Worm (Caenorhabditis elegans) whole organism, young adult: ENCODE measurements around the gene odr-8.
A peak's percentile ranks its signal among the peaks of the same experiment; 100 is the strongest.

Source experiments
- C06A6.2 ChIP-seq: fragments of 200-800 bp; sonication (Bioruptor generic); conservative IDR thresholded peaks from 2 replicates; pipeline ENCODE4 v1.3.6; 2022; ENCODE audit warnings: missing genetic modification characterization, missing compliant biosample characterization
- F55B11.4 ChIP-seq: sonication (generic microtip); optimal IDR thresholded peaks from 2 replicates; lab custom pipeline; 2016; ENCODE audit warnings: missing compliant biosample characterization, missing genetic modification characterization, borderline replicate concordance; ENCODE audit not compliant: insufficient read depth
- K12H6.12 ChIP-seq: fragments of 200-800 bp; sonication (Bioruptor generic); optimal IDR thresholded peaks from 2 replicates; lab custom pipeline; 2018; ENCODE audit warnings: mild to moderate bottlenecking, missing genetic modification characterization, missing compliant biosample characterization
- T07F8.4 ChIP-seq: sonication (generic microtip); optimal IDR thresholded peaks from 2 replicates; lab custom pipeline; 2016; ENCODE audit warnings: mild to moderate bottlenecking, missing genetic modification characterization, moderate library complexity, missing compliant biosample characterization
- Y56A3A.18 ChIP-seq: fragments of 200-800 bp; sonication (Bioruptor generic); IDR thresholded peaks from 2 replicates; pipeline ENCODE4 v1.3.6; 2022; ENCODE audit warnings: missing genetic modification reagents, missing genetic modification characterization, missing compliant biosample characterization
- Y79H2A.3 ChIP-seq: fragments of 200-800 bp; sonication (Bioruptor generic); conservative IDR thresholded peaks from 2 replicates; pipeline ENCODE4 v1.3.6; 2022; ENCODE audit warnings: missing genetic modification reagents, missing genetic modification characterization, missing compliant biosample characterization
- ZK185.1 ChIP-seq: sonication (generic microtip); optimal IDR thresholded peaks from 2 replicates; lab custom pipeline; 2016; ENCODE audit warnings: mild to moderate bottlenecking, missing genetic modification characterization, missing compliant biosample characterization; ENCODE audit not compliant: poor library complexity, severe bottlenecking
- aptf-2 ChIP-seq: fragments of 200-800 bp; sonication (Bioruptor generic); conservative IDR thresholded peaks from 2 replicates; pipeline ENCODE4 v1.3.6; 2022; ENCODE audit warnings: missing genetic modification reagents, missing genetic modification characterization, missing compliant biosample characterization
- attf-3 ChIP-seq: fragments of 200-800 bp; sonication (Bioruptor generic); conservative IDR thresholded peaks from 2 replicates; pipeline ENCODE4 v1.3.6; 2022; ENCODE audit warnings: missing genetic modification reagents, missing genetic modification characterization, missing compliant biosample characterization
- bed-2 ChIP-seq: fragments of 200-800 bp; sonication (Bioruptor generic); IDR thresholded peaks from 2 replicates; pipeline ENCODE4 v1.3.6; 2022; ENCODE audit warnings: missing genetic modification reagents, missing genetic modification characterization, missing compliant biosample characterization
- cebp-1 ChIP-seq, 2 experiments: fragments of 200-800 bp in 1 of 2; sonication (Bioruptor generic) in 1 of 2; sonication (generic microtip) in 1 of 2; IDR thresholded peaks in 1 of 2; optimal IDR thresholded peaks in 1 of 2; 2 replicates each; pipeline versions ENCODE4 v1.3.6 to Lab custom; 2017 to 2022; ENCODE audit warnings: missing compliant biosample characterization in 2 of 2, missing genetic modification characterization in 2 of 2, mild to moderate bottlenecking in 1 of 2, missing genetic modification reagents in 1 of 2, moderate library complexity in 1 of 2
- ceh-40 ChIP-seq: fragments of 200-800 bp; sonication (Bioruptor generic); IDR thresholded peaks from 2 replicates; pipeline ENCODE4 v1.3.6; 2022; ENCODE audit warnings: missing genetic modification characterization, missing compliant biosample characterization
- ceh-91 ChIP-seq: fragments of 200-800 bp; sonication (Bioruptor generic); IDR thresholded peaks from 2 replicates; pipeline ENCODE4 v1.3.6; 2022; ENCODE audit warnings: missing genetic modification reagents, missing genetic modification characterization, missing compliant biosample characterization
- chd-7 ChIP-seq: sonication (generic microtip); optimal IDR thresholded peaks from 2 replicates; lab custom pipeline; 2016; ENCODE audit warnings: mild to moderate bottlenecking, missing genetic modification characterization, moderate library complexity, missing compliant biosample characterization
- die-1 ChIP-seq: sonication (generic microtip); optimal IDR thresholded peaks from 2 replicates; lab custom pipeline; 2016; ENCODE audit warnings: missing genotype, mild to moderate bottlenecking, missing genetic modification characterization, missing compliant biosample characterization
- ekl-4 ChIP-seq: fragments of 200-800 bp; sonication (Bioruptor generic); IDR thresholded peaks from 2 replicates; pipeline ENCODE4 v1.3.6; 2022; ENCODE audit warnings: missing genetic modification reagents, missing genetic modification characterization, missing compliant biosample characterization
- hmg-1.2 ChIP-seq: fragments of 200-800 bp; sonication (Bioruptor generic); IDR thresholded peaks from 2 replicates; pipeline ENCODE4 v1.3.6; 2022; ENCODE audit warnings: missing genetic modification reagents, missing genetic modification characterization, missing compliant biosample characterization
- hsf-1 ChIP-seq: fragments of 200-800 bp; sonication (Bioruptor generic); IDR thresholded peaks from 2 replicates; pipeline ENCODE4 v1.3.6; 2022; ENCODE audit warnings: missing genetic modification reagents, missing genetic modification characterization, missing compliant biosample characterization
- lag-1 ChIP-seq: fragments of 200-800 bp; sonication (Bioruptor generic); IDR thresholded peaks from 2 replicates; pipeline ENCODE4 v1.3.6; 2022; ENCODE audit warnings: missing genetic modification reagents, missing genetic modification characterization, missing compliant biosample characterization
- lin-26 ChIP-seq: fragments of 200-800 bp; sonication (Bioruptor generic); IDR thresholded peaks from 2 replicates; pipeline ENCODE4 v1.3.6; 2022; ENCODE audit warnings: missing genetic modification reagents, missing genetic modification characterization, missing compliant biosample characterization
- lin-35 ChIP-seq, 3 experiments: fragments of 150-350 bp in 2 of 3; sonication (generic microtip) in 1 of 3; optimal IDR thresholded peaks; 2 replicates each; lab custom pipeline; 2014 to 2018; ENCODE audit warnings: missing biosample characterization in 3 of 3, missing genetic modification characterization in 3 of 3, missing genetic modification reagents in 3 of 3
- lin-40 ChIP-seq: sonication (generic microtip); optimal IDR thresholded peaks from 2 replicates; lab custom pipeline; 2016; ENCODE audit warnings: missing genetic modification characterization, mild to moderate bottlenecking, missing compliant biosample characterization, missing genotype, missing genetic modification reagents
- lir-1 ChIP-seq: fragments of 200-800 bp; sonication (Bioruptor generic); conservative IDR thresholded peaks from 2 replicates; pipeline ENCODE4 v1.3.6; 2022; ENCODE audit warnings: missing genetic modification reagents, missing genetic modification characterization, missing compliant biosample characterization
- lsy-27 ChIP-seq: sonication (generic microtip); optimal IDR thresholded peaks from 2 replicates; lab custom pipeline; 2017; ENCODE audit warnings: missing genetic modification characterization, mild to moderate bottlenecking, missing compliant biosample characterization, antibody characterized with exemption, missing genotype, borderline replicate concordance; ENCODE audit not compliant: insufficient read depth
- mcd-1 ChIP-seq: fragments of 200-800 bp; sonication (Bioruptor generic); IDR thresholded peaks from 2 replicates; pipeline ENCODE4 v1.3.6; 2022; ENCODE audit warnings: missing genetic modification reagents, missing genetic modification characterization, missing compliant biosample characterization
- mel-28 ChIP-seq: sonication (generic microtip); optimal IDR thresholded peaks from 2 replicates; lab custom pipeline; 2016; ENCODE audit warnings: borderline replicate concordance, mild to moderate bottlenecking, missing genetic modification characterization, missing compliant biosample characterization
- nhr-120 ChIP-seq: fragments of 200-800 bp; sonication (Bioruptor generic); IDR thresholded peaks from 2 replicates; pipeline ENCODE4 v1.3.6; 2022; ENCODE audit warnings: missing genetic modification characterization, missing compliant biosample characterization
- nhr-80 ChIP-seq: sonication (generic microtip); optimal IDR thresholded peaks from 2 replicates; lab custom pipeline; 2016; ENCODE audit warnings: missing genetic modification characterization, missing compliant biosample characterization
- pbrm-1 ChIP-seq: fragments of 200-800 bp; sonication (Bioruptor generic); IDR thresholded peaks from 2 replicates; pipeline ENCODE4 v1.3.6; 2022; ENCODE audit warnings: missing genetic modification reagents, missing genetic modification characterization, missing compliant biosample characterization
- rec-8 ChIP-seq, 2 experiments: sonication (generic microtip); optimal IDR thresholded peaks; 2 replicates each; lab custom pipeline; 2016; ENCODE audit warnings: mild to moderate bottlenecking in 2 of 2, missing genetic modification characterization in 2 of 2, missing genetic modification reagents in 2 of 2, missing genotype in 2 of 2, missing biosample characterization in 1 of 2, missing compliant biosample characterization in 1 of 2, moderate library complexity in 1 of 2
- sea-2 ChIP-seq: fragments of 200-800 bp; sonication (Bioruptor generic); IDR thresholded peaks from 2 replicates; pipeline ENCODE4 v1.3.6; 2022; ENCODE audit warnings: missing genetic modification characterization, missing compliant biosample characterization
- snpc-3.4 ChIP-seq: sonication (generic microtip); optimal IDR thresholded peaks from 2 replicates; lab custom pipeline; 2017; ENCODE audit warnings: missing genetic modification characterization, mild to moderate bottlenecking, missing compliant biosample characterization, antibody characterized with exemption, moderate library complexity, missing genotype, missing genetic modification reagents
- unc-130 ChIP-seq: sonication (generic microtip); optimal IDR thresholded peaks from 2 replicates; lab custom pipeline; 2016; ENCODE audit warnings: missing genetic modification reagents, missing genetic modification characterization, missing compliant biosample characterization
- ztf-22 ChIP-seq: fragments of 200-800 bp; sonication (Bioruptor generic); optimal IDR thresholded peaks from 2 replicates; lab custom pipeline; 2018; ENCODE audit warnings: mild to moderate bottlenecking, missing genetic modification characterization, moderate library complexity, missing compliant biosample characterization

odr-8 gene

ce11 chrIV:6631704-6632272 is 49.3 kb upstream of the odr-8 start, which contains the start of the genes cest-5.1 and C01B10.9 (continued):
- TF ChIP-seq die-1 (tag; lab: Kevin White, UChicago) = no peak
- TF ChIP-seq C06A6.2 (GFP tag; lab: Robert Waterston, UW) = no peak
- TF ChIP-seq attf-3 (GFP tag; lab: Robert Waterston, UW) = peak; percentile 58; the same call in 1 of the 2 replicates
- TF ChIP-seq F55B11.4 (tag; lab: Kevin White, UChicago) = no peak
- TF ChIP-seq cebp-1 (GFP tag; IDR thresholded peaks at IDR 0.05; lab: Robert Waterston, UW) = no peak; the same call in 1 of the 2 replicates
- no peak for TF ChIP-seq cebp-1 (tag; optimal IDR thresholded peaks at IDR 0.05; lab: Kevin White, UChicago)
- peak; percentile 50 for TF ChIP-seq snpc-3.4 (tag; lab: Kevin White, UChicago)
- TF ChIP-seq sea-2 (GFP tag; lab: Robert Waterston, UW) = no peak
- TF ChIP-seq ceh-40 (GFP tag; lab: Robert Waterston, UW) = no peak
- TF ChIP-seq mcd-1 = no peak
- no peak for TF ChIP-seq ztf-22 (GFP tag; lab: Kevin White, UChicago)
- TF ChIP-seq pbrm-1 (GFP tag; lab: Robert Waterston, UW) = no peak
- TF ChIP-seq Y79H2A.3 (GFP tag; lab: Robert Waterston, UW) = no peak
- TF ChIP-seq hsf-1 (GFP tag; lab: Robert Waterston, UW) = no peak
- TF ChIP-seq ceh-91 (GFP tag; lab: Robert Waterston, UW) = no peak
- TF ChIP-seq nhr-120 = no peak
- TF ChIP-seq T07F8.4 (tag; lab: Kevin White, UChicago) = no peak
- peak; percentile 83 for TF ChIP-seq ZK185.1 (tag; lab: Kevin White, UChicago)
- TF ChIP-seq mel-28 = no peak
- no peak for TF ChIP-seq lsy-27
- TF ChIP-seq lin-40 = peak; percentile 45
- peak; percentile 45; the same call in 1 of the 2 replicates for TF ChIP-seq lir-1 (GFP tag; lab: Robert Waterston, UW)
- TF ChIP-seq K12H6.12 = peak; percentile 48
- TF ChIP-seq unc-130 (GFP tag; lab: Kevin White, UChicago) = peak; percentile 87
- no peak for TF ChIP-seq Y56A3A.18 (GFP tag; lab: Robert Waterston, UW)
- no peak for TF ChIP-seq chd-7 (tag; lab: Kevin White, UChicago)
- peak in 2 of 3 experiments; percentile 18 to 86 for TF ChIP-seq lin-35 (GFP tag; optimal IDR thresholded peaks at IDR 0.05; lab: Kevin White, UChicago)
- TF ChIP-seq aptf-2 (GFP tag; lab: Robert Waterston, UW) = peak; percentile 49; the same call in 1 of the 2 replicates
- no peak; the same call in 1 of the 2 replicates for TF ChIP-seq hmg-1.2 (GFP tag; lab: Robert Waterston, UW)
- TF ChIP-seq bed-2 (GFP tag; lab: Robert Waterston, UW) = peak; percentile 64; the same call in 1 of the 2 replicates

DNA sequence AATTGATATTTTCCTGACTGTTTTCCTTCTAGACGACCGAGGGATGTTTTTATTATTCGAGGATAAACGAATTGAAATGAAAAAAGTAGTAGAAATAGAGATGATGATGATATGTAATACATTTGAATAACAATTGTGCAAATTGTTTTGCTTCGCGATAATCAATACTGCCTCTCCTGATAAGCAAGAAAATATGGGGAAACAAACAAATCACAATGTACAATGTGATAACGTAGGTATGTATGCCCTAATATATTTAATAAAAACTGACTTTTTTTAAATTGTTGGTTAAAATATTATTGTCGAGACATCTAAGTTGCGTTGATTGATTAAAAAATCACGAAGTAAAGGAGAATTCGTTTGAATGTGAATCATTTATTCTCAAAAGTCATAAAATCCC is 45.3 kb upstream of the odr-8 start, which contains the start of gene cest-5.2:
Gene cest-5.2 (minus strand): TSS at position 128 of the 400 bp plus-strand sequence.
- TF ChIP-seq nhr-80 (tag; lab: Kevin White, UChicago) (peak; percentile 19), nhr-120 (no peak)

DNA sequence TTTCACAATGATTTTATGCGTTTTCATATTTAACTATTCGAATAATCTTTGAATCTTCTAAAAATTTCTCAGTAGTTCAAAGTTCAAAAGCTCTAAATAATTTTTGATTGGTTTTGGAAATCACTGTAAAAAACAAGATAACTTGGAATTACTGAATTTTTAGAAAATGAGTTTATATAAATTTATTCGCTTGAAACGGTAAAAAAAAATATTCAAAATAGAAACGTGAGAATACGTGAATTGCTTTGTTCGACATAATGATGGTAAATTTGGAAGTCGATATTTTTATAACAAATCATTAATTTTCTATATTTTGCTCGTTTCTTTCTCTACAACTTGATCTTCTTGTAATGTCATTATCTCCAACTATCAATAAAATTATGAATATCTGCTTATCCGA is 40.9 kb upstream of the odr-8 start, which contains the start of gene C01B10.44:
Gene C01B10.44 (plus strand): TSS at position 301 of the 400 bp plus-strand sequence.
- TF ChIP-seq ZK185.1 (tag; lab: Kevin White, UChicago) = no peak
- TF ChIP-seq ekl-4 (GFP tag; lab: Robert Waterston, UW) = no peak
- TF ChIP-seq lag-1 (GFP tag; lab: Robert Waterston, UW) = no peak
- no peak for TF ChIP-seq lin-26 (GFP tag; lab: Robert Waterston, UW)
- no peak for TF ChIP-seq rec-8 (tag; optimal IDR thresholded peaks at IDR 0.05; lab: Kevin White, UChicago)
